Worm (Caenorhabditis elegans): ENCODE data around the gene srz-60.
"Not testable (repeated sequence)": the region's sequence is repeated elsewhere in the genome, so short reads cannot be mapped to it uniquely, and the experiment has no call there.

Gene srz-60

ce11 chrIV:3385337-3386215 is 43.1 kb upstream of the srz-60 start, which contains the start of gene mai-2 (continued):
- TF ChIP-seq fkh-4 (tag; optimal IDR thresholded peaks at IDR 0.05; ENCODE audit: borderline replicate concordance) (no peak), aha-1 (tag; optimal IDR thresholded peaks at IDR 0.05) (no peak), zag-1 (tag; optimal IDR thresholded peaks at IDR 0.05) (no peak), Y116A8C.19 (tag; optimal IDR thresholded peaks at IDR 0.05; ENCODE audit: borderline replicate concordance) (no peak)

DNA sequence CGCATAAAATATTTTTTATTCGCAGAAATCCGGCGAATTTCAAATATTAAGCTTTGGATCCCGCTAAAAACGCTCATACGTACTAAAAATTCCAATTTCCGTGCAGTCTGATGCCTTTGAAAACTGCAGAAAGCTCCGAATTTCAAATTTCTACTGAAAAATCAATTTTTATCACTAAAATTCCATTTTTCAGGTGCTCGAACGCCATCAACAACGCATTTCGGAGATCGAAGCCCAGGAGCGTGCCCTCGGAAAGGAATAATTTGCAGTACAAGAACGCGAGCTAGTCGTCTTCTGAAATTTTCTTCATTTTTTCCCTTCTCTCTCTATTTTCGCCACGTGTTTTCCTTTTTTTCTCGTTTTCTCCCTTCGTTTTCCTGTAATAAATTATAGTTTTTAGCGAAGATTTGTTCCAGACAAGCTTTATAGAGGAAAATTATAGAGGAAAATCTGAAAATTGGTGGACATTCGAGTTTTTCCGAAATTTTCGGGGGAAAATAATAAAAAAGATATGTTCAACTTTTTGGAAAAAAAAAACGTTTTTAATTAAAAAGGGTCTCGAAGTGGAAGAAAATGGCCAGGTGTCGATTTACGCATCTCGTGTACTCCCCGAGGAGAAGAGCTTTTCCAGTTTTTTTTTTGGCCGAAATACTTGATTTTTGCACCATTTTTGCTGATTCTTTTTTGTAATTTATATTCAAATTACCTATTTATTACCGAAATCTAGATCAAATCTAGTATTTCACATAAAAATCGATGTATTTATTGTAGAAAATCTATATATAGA is 42.0 kb upstream of the srz-60 start:
- TF ChIP-seq ceh-82 (tag; optimal IDR thresholded peaks at IDR 0.05) (no peak), nhr-90 (tag; optimal IDR thresholded peaks at IDR 0.05; ENCODE audit: poor library complexity) (peak; percentile 28), ama-1 (optimal IDR thresholded peaks at IDR 0.05) (peak; percentile 18)

DNA sequence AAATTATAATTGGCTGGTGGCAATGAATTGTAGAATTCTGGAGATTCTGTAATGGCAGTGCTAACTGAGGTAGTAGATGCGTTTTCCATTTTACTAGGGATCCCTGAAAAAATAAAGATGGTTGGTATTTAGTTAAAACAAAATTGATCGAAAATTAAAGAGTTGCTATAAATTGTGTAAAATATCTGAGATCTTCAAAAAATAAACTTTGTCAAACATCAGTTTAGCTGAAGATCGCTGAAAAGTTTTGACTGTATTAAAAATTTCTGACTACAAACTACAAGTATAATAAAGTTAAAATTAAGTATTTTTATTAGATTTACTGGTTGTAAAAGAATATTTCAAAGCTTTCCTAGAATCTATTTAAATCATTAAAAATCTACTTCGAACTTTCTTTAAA is 38.7 kb upstream of the srz-60 start, which contains the start of gene B0546.5:
Gene B0546.5 (minus strand): TSS at position 101 of the 400 bp plus-strand sequence.
- TF ChIP-seq hlh-17 (GFP tag; optimal IDR thresholded peaks at IDR 0.05; ENCODE audit: borderline replicate concordance); nhr-11 (tag; optimal IDR thresholded peaks at IDR 0.05); nhr-20 (tag; optimal IDR thresholded peaks at IDR 0.05): not testable (repeated sequence)

DNA sequence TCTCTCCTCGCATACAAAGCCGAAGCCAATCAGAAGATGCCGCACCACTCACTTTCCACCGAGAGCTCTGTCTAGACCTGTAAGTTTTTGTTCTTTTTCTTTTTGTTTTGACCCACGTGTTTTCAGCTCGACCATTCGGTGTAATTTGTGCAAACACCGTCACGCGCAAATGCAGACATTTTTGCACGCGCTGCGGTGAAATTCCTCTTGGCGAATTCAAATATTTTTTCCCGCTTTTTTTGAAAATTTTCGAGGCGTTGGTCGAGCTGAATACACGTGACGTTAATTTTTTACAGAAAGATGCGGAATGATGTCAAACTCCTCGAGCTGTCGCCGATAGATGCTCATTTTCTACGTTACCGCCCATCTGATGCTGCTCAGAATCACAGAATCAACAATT is 34.6 kb upstream of the srz-60 start, which contains the start of gene C04C3.4:
Gene C04C3.4 (plus strand): TSS at position 301 of the 400 bp plus-strand sequence.
- not testable (repeated sequence) for TF ChIP-seq zip-4 (GFP tag; optimal IDR thresholded peaks at IDR 0.05); zag-1 (tag; optimal IDR thresholded peaks at IDR 0.05); swsn-7 (tag; optimal IDR thresholded peaks at IDR 0.05)

ce11 chrIV:3395581-3395980 is 33.1 kb upstream of the srz-60 start, which contains the start of gene C04C3.14:
Gene C04C3.14 (plus strand): TSS chrIV:3395881.
- TF ChIP-seq nhr-19 (GFP tag; conservative IDR thresholded peaks at IDR 0.05), result no peak
- no peak for TF ChIP-seq tlp-1 (tag; optimal IDR thresholded peaks at IDR 0.05)
- TF ChIP-seq dsc-1 (tag; optimal IDR thresholded peaks at IDR 0.05), result no peak
- no peak for TF ChIP-seq nhr-237 (tag; optimal IDR thresholded peaks at IDR 0.05)
- TF ChIP-seq mef-2 (tag; optimal IDR thresholded peaks at IDR 0.05), result no peak
- TF ChIP-seq pqm-1 (tag; optimal IDR thresholded peaks at IDR 0.05), result no peak
- no peak for TF ChIP-seq ztf-11 (tag; optimal IDR thresholded peaks at IDR 0.05)
- TF ChIP-seq zip-4 (GFP tag; optimal IDR thresholded peaks at IDR 0.05), result no peak
- TF ChIP-seq fos-1 (tag; optimal IDR thresholded peaks at IDR 0.05), result no peak
- no peak for TF ChIP-seq C16A3.4 (tag; optimal IDR thresholded peaks at IDR 0.05)
- TF ChIP-seq blmp-1 (tag; optimal IDR thresholded peaks at IDR 0.05), result no peak

- TF ChIP-seq isw-1 (GFP tag; IDR thresholded peaks at IDR 0.05) (no peak), C34B4.2 (tag; optimal IDR thresholded peaks at IDR 0.05) (no peak), nhr-90 (tag; optimal IDR thresholded peaks at IDR 0.05; ENCODE audit: poor library complexity) (no peak), aha-1 (tag; optimal IDR thresholded peaks at IDR 0.05) (no peak), efl-3 (GFP tag; optimal IDR thresholded peaks at IDR 0.05) (no peak), elt-3 (tag; optimal IDR thresholded peaks at IDR 0.05) (no peak), tlp-1 (tag; optimal IDR thresholded peaks at IDR 0.05) (no peak), dsc-1 (tag; optimal IDR thresholded peaks at IDR 0.05) (no peak), zip-4 (GFP tag; optimal IDR thresholded peaks at IDR 0.05) (no peak), snu-23 (GFP tag; optimal IDR thresholded peaks at IDR 0.05) (no peak), unc-130 (tag; optimal IDR thresholded peaks at IDR 0.05) (no peak), jun-1 (tag; optimal IDR thresholded peaks at IDR 0.05) (no peak), egl-13 (tag; optimal IDR thresholded peaks at IDR 0.05) (no peak)
Measured at ce11 chrIV:3398078-3398477, 30.6 kb upstream of the srz-60 start.
